Fruit fly (Drosophila melanogaster): Measurements from ENCODE around the gene Gale.

DNA sequence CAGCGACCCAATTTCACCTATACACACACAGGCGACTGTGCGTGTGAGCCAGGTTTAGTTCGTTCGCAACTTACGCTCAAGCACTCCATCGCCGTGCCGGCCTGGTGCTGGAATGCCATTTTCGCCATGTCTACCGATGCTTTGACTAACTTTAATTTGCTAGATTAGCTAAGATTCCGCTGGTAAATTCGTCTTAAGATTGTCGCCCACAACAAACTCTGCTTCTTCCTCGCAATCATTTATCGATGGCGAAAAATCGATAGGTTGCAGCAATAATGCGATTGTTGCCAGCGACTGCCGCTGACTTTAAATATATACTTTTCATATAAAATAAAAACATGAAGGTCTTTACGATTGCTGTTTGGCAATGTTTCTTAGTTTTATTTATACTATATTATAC lies 4.3 kb downstream of the Gale start, which contains the start of gene CG3402:
- TF ChIP-seq Eip93F (GFP tag; optimal IDR thresholded peaks at IDR 0.05) (no peak), Lpt (GFP tag; optimal IDR thresholded peaks at IDR 0.05) (no peak)

Measured in whole organism, prepupa.